Worm (Caenorhabditis elegans): ENCODE measurements around the gene algn-11.

Gene algn-11

DNA sequence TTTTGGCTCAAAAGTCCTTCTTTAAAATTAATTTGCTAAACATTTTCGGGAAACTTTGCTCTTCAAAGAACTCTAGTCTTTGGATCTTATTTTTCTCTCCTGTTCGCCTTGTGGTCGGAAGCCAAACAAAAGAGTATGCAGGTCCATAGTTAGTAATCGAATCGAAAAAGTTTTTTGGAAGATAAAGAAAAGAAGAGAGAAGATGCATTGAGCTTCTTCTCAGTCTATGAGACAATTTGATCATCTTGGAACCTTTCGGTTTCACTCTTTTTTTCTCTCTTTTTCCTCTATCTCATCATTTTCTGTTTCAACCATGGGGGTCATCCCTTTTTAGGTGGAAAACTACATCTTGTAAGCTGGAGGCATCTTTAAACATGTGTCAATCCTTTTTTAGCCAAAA lies 36.7 kb downstream of the algn-11 start:
- TF ChIP-seq Y105C5A.15 (GFP tag; IDR thresholded peaks at IDR 0.05) (no peak), fkh-10 (GFP tag; optimal IDR thresholded peaks at IDR 0.05) (peak; percentile 91), ces-1 (GFP tag; optimal IDR thresholded peaks at IDR 0.05) (peak; percentile 80)

DNA sequence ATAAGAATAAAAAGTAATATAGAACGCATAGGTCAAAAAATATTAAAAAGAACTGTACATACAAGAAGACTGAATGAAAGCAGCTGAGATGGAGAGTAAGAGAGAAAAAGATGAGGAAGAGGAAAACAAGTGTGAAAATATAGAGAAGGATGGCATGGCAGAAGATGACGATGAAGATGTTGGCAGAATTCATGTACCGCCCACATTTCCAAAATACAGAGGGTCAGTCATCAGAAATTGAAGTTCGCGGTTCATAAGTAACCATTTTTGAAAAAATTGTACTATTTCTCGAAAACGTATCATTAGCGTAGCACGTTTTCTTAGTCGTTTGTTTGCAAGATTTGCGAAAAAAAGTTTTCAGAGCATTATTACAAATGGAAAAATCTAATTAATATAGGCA lies 42.6 kb downstream of the algn-11 start, which contains the start of gene zmp-6:
Gene zmp-6, minus strand, starts transcription at position 101 of the 400 bp plus-strand sequence.
- TF ChIP-seq unc-62 (GFP tag; optimal IDR thresholded peaks at IDR 0.05 in 1 of 2) (peak in 1 of 2 experiments; percentile 44), unc-62 (tag; optimal IDR thresholded peaks at IDR 0.05) (no peak), hif-1 (tag; optimal IDR thresholded peaks at IDR 0.05) (no peak), spr-3 (GFP tag; optimal IDR thresholded peaks at IDR 0.05) (no peak)

ce11 chrIII:7246389-7246788 lies 44.0 kb downstream of the algn-11 start:
- TF ChIP-seq fkh-10 (GFP tag; optimal IDR thresholded peaks at IDR 0.05), result peak; percentile 64
- TF ChIP-seq ces-1 (GFP tag; optimal IDR thresholded peaks at IDR 0.05), result peak; percentile 59
- no peak for TF ChIP-seq snpc-1.2 (GFP tag; IDR thresholded peaks at IDR 0.05)

ce11 chrIII:7242988-7243387 lies 47.4 kb downstream of the algn-11 start, which contains the start of gene osm-10:
osm-10 (plus strand) TSS chrIII:7243280.
- TF ChIP-seq aha-1 (tag) (peak; percentile 52), dpl-1 (GFP tag; optimal IDR thresholded peaks at IDR 0.05) (no peak)

- TF ChIP-seq madf-9 (GFP tag; conservative IDR thresholded peaks at IDR 0.05) (no peak), F26F4.8 (GFP tag; conservative IDR thresholded peaks at IDR 0.05) (no peak), dmd-8 (GFP tag; IDR thresholded peaks at IDR 0.05) (no peak), lin-39 (tag; optimal IDR thresholded peaks at IDR 0.05) (no peak), rbr-2 (tag; optimal IDR thresholded peaks at IDR 0.05) (no peak), ceh-32 (tag; optimal IDR thresholded peaks at IDR 0.05; ENCODE audit: poor library complexity) (no peak), ztf-7 (tag; optimal IDR thresholded peaks at IDR 0.05) (no peak), php-3 (GFP tag; IDR thresholded peaks at IDR 0.05) (no peak), duxl-1 (tag; optimal IDR thresholded peaks at IDR 0.05; ENCODE audit: poor library complexity) (no peak), nhr-42 (GFP tag; IDR thresholded peaks at IDR 0.05) (no peak), hif-1 (tag; optimal IDR thresholded peaks at IDR 0.05) (no peak), daf-19 (GFP tag; conservative IDR thresholded peaks at IDR 0.05) (no peak), nhr-6 (tag; optimal IDR thresholded peaks at IDR 0.05) (no peak), sdz-12 (GFP tag; optimal IDR thresholded peaks at IDR 0.05) (no peak), F10B5.3 (tag; optimal IDR thresholded peaks at IDR 0.05) (no peak), snpc-4 (tag; optimal IDR thresholded peaks at IDR 0.05) (no peak), cey-2 (tag; optimal IDR thresholded peaks at IDR 0.05; ENCODE audit: borderline replicate concordance, insufficient read depth) (no peak), nhr-10 (tag; optimal IDR thresholded peaks at IDR 0.05) (no peak)
These were observed 49.3 kb downstream of the algn-11 start, which contains the start of gene ztf-31 for ce11 chrIII:7241065-7241464. ztf-31 (plus strand) TSS chrIII:7241365.

- TF ChIP-seq unc-62 (GFP tag; optimal IDR thresholded peaks at IDR 0.05 in 1 of 2), result peak in 1 of 2 experiments; percentile 90
- no peak for TF ChIP-seq unc-62 (tag; optimal IDR thresholded peaks at IDR 0.05)
- TF ChIP-seq vab-7 (GFP tag; IDR thresholded peaks at IDR 0.05), result no peak
- TF ChIP-seq T20F7.1 (GFP tag; optimal IDR thresholded peaks at IDR 0.05), result no peak
- TF ChIP-seq nhr-41 (GFP tag; IDR thresholded peaks at IDR 0.05), result no peak
These were observed 50.9 kb downstream of the algn-11 start for ce11 chrIII:7239416-7239815.

ce11 chrIII:7238727-7239126 lies 51.6 kb downstream of the algn-11 start, which contains the start of gene pars-1:
pars-1 (plus strand) TSS chrIII:7239027.
- peak; percentile 46 for TF ChIP-seq zip-2 (tag; optimal IDR thresholded peaks at IDR 0.05)
- TF ChIP-seq mes-2 (tag; optimal IDR thresholded peaks at IDR 0.05; ENCODE audit: poor library complexity, severe bottlenecking), result no peak
- TF ChIP-seq skn-1 (tag; optimal IDR thresholded peaks at IDR 0.05), result no peak
- TF ChIP-seq ctbp-1 (GFP tag; IDR thresholded peaks at IDR 0.05), result no peak
- TF ChIP-seq ztf-11 (tag; optimal IDR thresholded peaks at IDR 0.05), result no peak

Measured in whole organism, L4 larva.